Fruit fly (Drosophila melanogaster): ENCODE results near the gene CG15771.

CG15771 gene

dm6 chrX:5746864-5747861, 8.2 kb upstream of the CG15771 start, which contains the start of the genes IntS6 and Rtel1 (continued):
- TF ChIP-seq sc (optimal IDR thresholded peaks at IDR 0.05) (no peak), sc (GFP tag; optimal IDR thresholded peaks at IDR 0.05) (peak; percentile 74), tap (tag; optimal IDR thresholded peaks at IDR 0.05) (peak; percentile 86), exex (tag; optimal IDR thresholded peaks at IDR 0.05) (peak; percentile 73), usp (GFP tag; optimal IDR thresholded peaks at IDR 0.05) (no peak), CG4404 (GFP tag; IDR thresholded peaks at IDR 0.05) (peak; percentile 85), CG11695 (GFP tag; IDR thresholded peaks at IDR 0.05) (peak; percentile 90), chif (GFP tag; optimal IDR thresholded peaks at IDR 0.05) (peak; percentile 87 to 93), trh (GFP tag; optimal IDR thresholded peaks at IDR 0.05) (peak; percentile 51), CG4328 (GFP tag; optimal IDR thresholded peaks at IDR 0.05) (peak; percentile 88), Bgb (GFP tag; IDR thresholded peaks at IDR 0.05; ENCODE audit: partially characterized antibody) (peak; percentile 44; the same call in 1 of the 2 replicates), CG14441 (GFP tag; IDR thresholded peaks at IDR 0.05) (peak; percentile 89), sisA (GFP tag; IDR thresholded peaks at IDR 0.05) (peak; percentile 93), pros (GFP tag; optimal IDR thresholded peaks at IDR 0.05) (peak; percentile 29), CG9797 (GFP tag; optimal IDR thresholded peaks at IDR 0.05) (peak; percentile 84), ac (GFP tag; optimal IDR thresholded peaks at IDR 0.05) (peak; percentile 18), z (GFP tag; IDR thresholded peaks at IDR 0.05) (0 out of 3 replicates have a peak, but pooled peaks have one; percentile 11), CG32767 (GFP tag; IDR thresholded peaks at IDR 0.05) (peak; percentile 75), dm (GFP tag; optimal IDR thresholded peaks at IDR 0.05) (peak; percentile 84), NC2β (GFP tag; optimal IDR thresholded peaks at IDR 0.05) (peak; percentile 77), gro (GFP tag; optimal IDR thresholded peaks at IDR 0.05) (peak; percentile 91), cg (GFP tag; optimal IDR thresholded peaks at IDR 0.05) (peak; percentile 98), Asciz (GFP tag; optimal IDR thresholded peaks at IDR 0.05) (peak; percentile 66), CG15601 (tag; optimal IDR thresholded peaks at IDR 0.05) (peak; percentile 83), CG10366 (GFP tag; IDR thresholded peaks at IDR 0.05) (peak; percentile 85), ATbp (GFP tag; optimal IDR thresholded peaks at IDR 0.05) (peak; percentile 77), Sry-δ (GFP tag; optimal IDR thresholded peaks at IDR 0.05) (peak; percentile 65), CG16863 (GFP tag; optimal IDR thresholded peaks at IDR 0.05) (peak; percentile 89), Camta (GFP tag; optimal IDR thresholded peaks at IDR 0.05) (peak; percentile 89), Antp (GFP tag; optimal IDR thresholded peaks at IDR 0.05) (peak; percentile 94), B-H1 (GFP tag; IDR thresholded peaks at IDR 0.05) (peak; percentile 76), CG8924 (tag; optimal IDR thresholded peaks at IDR 0.05) (peak; percentile 91), ab (GFP tag; optimal IDR thresholded peaks at IDR 0.05) (peak; percentile 75), lola (GFP tag; optimal IDR thresholded peaks at IDR 0.05) (peak in 1 of 3 experiments; percentile 82), phol (tag; optimal IDR thresholded peaks at IDR 0.05) (peak; percentile 89), CG6765 (GFP tag; optimal IDR thresholded peaks at IDR 0.05) (peak; percentile 67), CG6813 (GFP tag; optimal IDR thresholded peaks at IDR 0.05) (peak; percentile 72), Doc3 (GFP tag; IDR thresholded peaks at IDR 0.05; ENCODE audit: partially characterized antibody) (no peak), CG2678 (tag; optimal IDR thresholded peaks at IDR 0.05) (peak; percentile 94), Fer2 (tag; optimal IDR thresholded peaks at IDR 0.05) (peak; percentile 88), CG17385 (GFP tag; optimal IDR thresholded peaks at IDR 0.05) (peak; percentile 95), Myb (GFP tag; optimal IDR thresholded peaks at IDR 0.05) (peak; percentile 81), Vsx1 (GFP tag; optimal IDR thresholded peaks at IDR 0.05) (peak; percentile 60), CG4730 (GFP tag; IDR thresholded peaks at IDR 0.05) (peak; percentile 80), CG8944 (GFP tag; optimal IDR thresholded peaks at IDR 0.05) (peak; percentile 92), maf-S (GFP tag; optimal IDR thresholded peaks at IDR 0.05) (peak; percentile 89), disco-r (GFP tag; optimal IDR thresholded peaks at IDR 0.05) (peak; percentile 89), H2.0 (GFP tag; IDR thresholded peaks at IDR 0.05) (peak; percentile 87)

Measured in whole organism, embryonic.